Worm (Caenorhabditis elegans): Measurements from ENCODE around the gene nhr-1.

DNA sequence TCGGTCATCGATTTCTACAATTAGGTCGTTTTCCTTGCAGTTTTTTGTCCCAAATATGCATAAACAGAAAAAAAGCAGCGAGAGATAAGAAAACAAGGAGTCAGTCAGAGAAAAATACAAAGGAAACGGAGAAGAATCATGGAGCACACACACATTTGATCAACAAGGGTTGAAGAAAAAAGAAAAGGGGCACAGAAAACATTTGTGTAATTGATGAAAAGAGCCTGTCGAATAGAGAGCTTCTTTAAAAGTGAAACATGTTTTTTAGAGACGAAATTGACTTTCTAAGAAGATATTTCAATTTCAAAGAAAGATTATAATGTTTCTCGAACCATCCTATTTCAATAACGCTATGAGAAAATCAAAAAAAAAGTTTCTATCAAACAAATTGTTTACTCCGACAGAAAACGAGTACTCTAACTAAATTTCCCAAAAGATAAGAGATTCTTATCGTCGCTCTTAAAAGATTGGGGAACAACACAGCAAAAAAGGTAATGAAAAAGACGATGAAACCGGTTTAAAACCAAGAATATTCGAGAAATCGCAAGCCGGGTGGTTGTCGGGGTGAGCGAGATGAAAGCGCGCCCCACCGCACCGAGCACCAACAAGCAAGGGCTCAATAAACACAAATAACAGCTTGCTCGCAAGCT lies 39.2 kb upstream of the nhr-1 start, which contains the start of gene tps-1:
- no peak for TF ChIP-seq skn-1 (tag; optimal IDR thresholded peaks at IDR 0.05)
- TF ChIP-seq fos-1 (tag; optimal IDR thresholded peaks at IDR 0.05), result no peak
- no peak for TF ChIP-seq snpc-4 (tag; optimal IDR thresholded peaks at IDR 0.05)
- TF ChIP-seq pha-4 (tag; optimal IDR thresholded peaks at IDR 0.05), result peak; percentile 23
- no peak for TF ChIP-seq nhr-237 (tag; optimal IDR thresholded peaks at IDR 0.05)
- no peak for TF ChIP-seq tbx-2 (tag; optimal IDR thresholded peaks at IDR 0.05)
- no peak for TF ChIP-seq nhr-11 (tag; optimal IDR thresholded peaks at IDR 0.05)
- TF ChIP-seq nhr-12 (tag; optimal IDR thresholded peaks at IDR 0.05), result no peak
